Worm (Caenorhabditis elegans) whole organism, midembryonic: Measurements from ENCODE around the gene msp-31.
A peak's percentile ranks its signal among the peaks of the same experiment; 100 is the strongest.

Experiments
- T22C8.4 ChIP-seq: fragments of 200-800 bp; sonication (Bioruptor generic); IDR thresholded peaks from 2 replicates; pipeline ENCODE4 v1.3.6; 2022; ENCODE audit warnings: missing genetic modification characterization, missing compliant biosample characterization
- cog-1 ChIP-seq: sonication (generic microtip); optimal IDR thresholded peaks from 2 replicates; lab custom pipeline; 2016; ENCODE audit warnings: missing genetic modification characterization, missing compliant biosample characterization
- flt-1 ChIP-seq: fragments of 200-800 bp; sonication (Bioruptor generic); IDR thresholded peaks from 2 replicates; pipeline ENCODE4 v1.3.6; 2022; ENCODE audit warnings: missing genetic modification characterization, missing compliant biosample characterization
- klf-2 ChIP-seq: fragments of 200-800 bp; sonication (Bioruptor generic); conservative IDR thresholded peaks from 2 replicates; pipeline ENCODE4 v1.3.6; 2022; ENCODE audit warnings: missing genetic modification reagents, missing genetic modification characterization, missing compliant biosample characterization
- med-1 ChIP-seq: sonication (generic microtip); optimal IDR thresholded peaks from 2 replicates; lab custom pipeline; 2017; ENCODE audit warnings: missing genetic modification characterization, mild to moderate bottlenecking, missing compliant biosample characterization, antibody characterized with exemption, missing genetic modification reagents; ENCODE audit not compliant: insufficient read depth
- ref-1 ChIP-seq: fragments of 200-800 bp; sonication (Bioruptor generic); conservative IDR thresholded peaks from 2 replicates; pipeline ENCODE4 v1.3.6; 2022; ENCODE audit warnings: missing genetic modification reagents, missing genetic modification characterization, missing compliant biosample characterization
- tab-1 ChIP-seq: fragments of 200-800 bp; sonication (Bioruptor generic); IDR thresholded peaks from 2 replicates; pipeline ENCODE4 v1.3.6; 2022; ENCODE audit warnings: missing genetic modification characterization, missing compliant biosample characterization
- ztf-23 ChIP-seq: fragments of 200-800 bp; sonication (Bioruptor generic); IDR thresholded peaks from 2 replicates; pipeline ENCODE4 v1.3.6; 2022; ENCODE audit warnings: missing genetic modification reagents, missing genetic modification characterization, missing compliant biosample characterization
- ztf-29 ChIP-seq: fragments of 200-800 bp; sonication (Bioruptor generic); IDR thresholded peaks from 2 replicates; pipeline ENCODE4 v1.3.6; 2022; ENCODE audit warnings: missing genetic modification reagents, missing genetic modification characterization, missing compliant biosample characterization

msp-31 gene

ce11 chrII:4931286-4931685, 14.9 kb upstream of the msp-31 start:
- TF ChIP-seq T22C8.4 (GFP tag; lab: Robert Waterston, UW) (no peak), ztf-23 (0 out of 2 replicates have a peak, but pooled peaks have one; percentile 25)

ce11 chrII:4928367-4928766, 12.0 kb upstream of the msp-31 start:
- peak; percentile 77; the same call in 1 of the 2 replicates for TF ChIP-seq tab-1 (GFP tag; lab: Robert Waterston, UW)
- peak; percentile 49; the same call in 1 of the 2 replicates for TF ChIP-seq ref-1
- TF ChIP-seq flt-1 (GFP tag; lab: Robert Waterston, UW) = peak; percentile 75

DNA sequence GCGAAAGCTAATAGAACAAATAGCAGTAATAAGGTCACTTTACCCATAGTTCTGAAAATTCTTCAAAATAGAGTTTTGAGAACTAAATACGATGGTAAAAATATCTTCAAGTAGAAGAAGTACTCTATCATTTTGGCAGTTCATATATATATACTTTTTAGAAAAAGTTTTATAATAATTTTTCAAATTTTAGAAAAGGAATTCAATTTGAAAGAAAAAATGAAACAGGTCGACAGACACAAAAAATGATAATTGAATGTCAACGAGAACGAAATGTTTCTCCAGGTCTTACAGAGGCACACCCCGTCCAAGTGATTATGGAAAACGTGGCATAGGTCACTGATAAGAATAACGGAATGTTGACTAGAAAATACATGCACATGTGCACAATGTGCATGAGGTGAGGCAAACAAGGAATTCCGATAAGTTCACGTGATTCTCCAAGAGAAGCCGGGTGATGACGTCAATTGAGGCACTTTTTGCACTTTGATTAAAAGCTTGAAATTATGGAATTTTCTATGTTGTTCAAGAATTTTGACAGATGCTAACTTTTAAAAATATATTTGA, 8.9 kb upstream of the msp-31 start, which contains the start of gene aagr-2:
Gene aagr-2, minus strand, starts transcription at position 51 of the 567 bp plus-strand sequence.
- TF ChIP-seq tab-1 (GFP tag; lab: Robert Waterston, UW) = no peak
- TF ChIP-seq ref-1 = no peak
- no peak for TF ChIP-seq ztf-23
- no peak for TF ChIP-seq ztf-29 (GFP tag; lab: Robert Waterston, UW)
- TF ChIP-seq flt-1 (GFP tag; lab: Robert Waterston, UW) = no peak
- TF ChIP-seq klf-2 (GFP tag; lab: Robert Waterston, UW) = no peak

ce11 chrII:4924729-4925128, 8.4 kb upstream of the msp-31 start:
- TF ChIP-seq tab-1 (GFP tag; lab: Robert Waterston, UW) (no peak), klf-2 (GFP tag; lab: Robert Waterston, UW) (no peak), ztf-23 (no peak), T22C8.4 (GFP tag; lab: Robert Waterston, UW) (no peak), med-1 (no peak), flt-1 (GFP tag; lab: Robert Waterston, UW) (no peak), ref-1 (no peak)

- TF ChIP-seq ref-1 = no peak
- no peak for TF ChIP-seq klf-2 (GFP tag; lab: Robert Waterston, UW)
- no peak for TF ChIP-seq ztf-29 (GFP tag; lab: Robert Waterston, UW)
- no peak for TF ChIP-seq med-1
- TF ChIP-seq flt-1 (GFP tag; lab: Robert Waterston, UW) = no peak
- no peak for TF ChIP-seq T22C8.4 (GFP tag; lab: Robert Waterston, UW)
- no peak for TF ChIP-seq cog-1 (tag; lab: Kevin White, UChicago)
- no peak for TF ChIP-seq tab-1 (GFP tag; lab: Robert Waterston, UW)
These were observed 4.2 kb upstream of the msp-31 start for ce11 chrII:4920608-4921007.

DNA sequence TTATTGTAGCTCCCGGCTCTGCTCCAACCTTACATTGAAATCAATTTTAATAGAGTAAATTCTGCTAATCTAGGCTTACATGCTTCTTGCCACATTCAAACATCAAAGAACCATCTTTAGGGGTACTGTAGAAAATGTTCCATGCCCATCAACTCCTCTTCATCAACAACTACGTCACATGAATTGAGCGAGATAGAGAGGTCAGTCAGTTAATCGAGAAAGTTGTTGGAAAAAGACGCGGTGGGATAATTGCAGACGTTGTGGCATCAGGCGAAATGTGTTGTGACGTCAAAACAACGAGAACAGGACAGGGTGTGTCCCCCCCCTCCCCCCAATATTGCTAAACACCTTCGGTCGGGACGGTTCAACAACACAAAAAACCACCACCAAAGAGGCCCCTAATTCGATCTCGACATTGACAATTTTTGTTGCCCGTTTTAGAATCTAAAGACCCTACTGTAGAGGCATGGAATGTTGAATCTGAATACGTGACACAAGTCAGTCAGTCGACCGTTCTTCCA, 2.2 kb upstream of the msp-31 start:
- no peak for TF ChIP-seq T22C8.4 (GFP tag; lab: Robert Waterston, UW)
- no peak for TF ChIP-seq ztf-23
- no peak for TF ChIP-seq med-1
- TF ChIP-seq klf-2 (GFP tag; lab: Robert Waterston, UW) = no peak
- TF ChIP-seq ref-1 = no peak
- TF ChIP-seq tab-1 (GFP tag; lab: Robert Waterston, UW) = no peak
- TF ChIP-seq cog-1 (tag; lab: Kevin White, UChicago) = no peak
- TF ChIP-seq ztf-29 (GFP tag; lab: Robert Waterston, UW) = no peak
- no peak for TF ChIP-seq flt-1 (GFP tag; lab: Robert Waterston, UW)

- TF ChIP-seq T22C8.4 (GFP tag; lab: Robert Waterston, UW) = no peak
These were observed 790 bp downstream of the msp-31 start for ce11 chrII:4915572-4915971.

DNA sequence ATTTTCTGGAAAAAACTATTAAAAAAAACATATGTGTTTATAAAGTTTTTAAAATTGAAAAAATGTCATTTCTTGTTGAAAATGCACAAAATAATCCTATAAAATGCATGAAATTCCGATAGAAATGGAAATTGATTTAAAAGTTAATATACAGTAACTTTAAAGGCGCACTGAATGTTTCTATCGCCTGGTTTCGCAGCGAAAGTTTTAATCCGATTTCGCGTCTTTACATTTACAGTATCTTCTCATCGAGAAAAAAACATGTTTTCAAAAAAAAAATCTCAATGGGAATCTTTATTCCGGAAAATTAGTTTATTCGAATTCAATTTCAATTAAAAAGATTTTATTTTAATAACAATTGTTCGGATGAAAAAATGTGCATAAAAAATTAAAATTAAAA, 2.1 kb downstream of the msp-31 start, which contains the start of gene R05F9.11:
Gene R05F9.11, minus strand, starts transcription at position 5 of the 400 bp plus-strand sequence.
- TF ChIP-seq ref-1 (no peak), cog-1 (tag; lab: Kevin White, UChicago) (no peak), flt-1 (GFP tag; lab: Robert Waterston, UW) (no peak), T22C8.4 (GFP tag; lab: Robert Waterston, UW) (no peak), ztf-23 (no peak), ztf-29 (GFP tag; lab: Robert Waterston, UW) (no peak), klf-2 (GFP tag; lab: Robert Waterston, UW) (no peak), med-1 (no peak), tab-1 (GFP tag; lab: Robert Waterston, UW) (no peak)

ce11 chrII:4908160-4908559, 8.2 kb downstream of the msp-31 start:
- TF ChIP-seq cog-1 (tag; lab: Kevin White, UChicago) (no peak), ztf-29 (GFP tag; lab: Robert Waterston, UW) (no peak), ztf-23 (no peak), T22C8.4 (GFP tag; lab: Robert Waterston, UW) (no peak), med-1 (no peak), ref-1 (no peak), klf-2 (GFP tag; lab: Robert Waterston, UW) (no peak), flt-1 (GFP tag; lab: Robert Waterston, UW) (no peak), tab-1 (GFP tag; lab: Robert Waterston, UW) (no peak)

ce11 chrII:4905883-4906282, 10.5 kb downstream of the msp-31 start:
- TF ChIP-seq flt-1 (GFP tag; lab: Robert Waterston, UW) = no peak
- no peak for TF ChIP-seq ztf-29 (GFP tag; lab: Robert Waterston, UW)
- TF ChIP-seq ztf-23 = no peak

DNA sequence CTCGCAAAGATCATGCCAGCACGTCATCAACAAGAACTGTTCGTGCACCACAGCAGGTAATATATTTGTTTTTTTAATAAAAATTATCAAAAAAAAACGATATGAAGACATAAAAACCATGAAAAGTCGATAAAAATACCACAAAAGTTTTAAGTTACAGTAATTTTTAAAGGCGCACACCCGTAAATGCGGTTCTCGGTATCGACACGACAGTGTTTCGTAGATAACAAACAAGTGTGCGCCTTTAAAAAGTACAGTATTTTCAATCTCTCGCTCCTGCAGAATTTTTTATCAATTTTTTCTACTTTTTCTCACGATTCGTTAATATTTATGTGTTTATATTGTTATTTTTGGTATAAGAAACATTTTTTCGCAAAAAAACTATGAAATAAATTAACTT, 11.0 kb downstream of the msp-31 start:
- no peak for TF ChIP-seq flt-1 (GFP tag; lab: Robert Waterston, UW)
- TF ChIP-seq med-1 = no peak
- TF ChIP-seq cog-1 (tag; lab: Kevin White, UChicago) = no peak
- no peak for TF ChIP-seq ref-1
- no peak for TF ChIP-seq ztf-23
- TF ChIP-seq T22C8.4 (GFP tag; lab: Robert Waterston, UW) = no peak
- no peak for TF ChIP-seq ztf-29 (GFP tag; lab: Robert Waterston, UW)
- no peak for TF ChIP-seq tab-1 (GFP tag; lab: Robert Waterston, UW)
- TF ChIP-seq klf-2 (GFP tag; lab: Robert Waterston, UW) = no peak
